Fruit fly (Drosophila melanogaster): ENCODE results near the gene CG5895.

Gene CG5895

dm6 chr3L:16037048-16037477, 1.8 kb downstream of the CG5895 start (continued):
- TF ChIP-seq CG11902 (GFP tag; optimal IDR thresholded peaks at IDR 0.05) = peak; percentile 17
- TF ChIP-seq Met (GFP tag; optimal IDR thresholded peaks at IDR 0.05) = peak; percentile 80
- peak; percentile 75 for TF ChIP-seq pdm3 (GFP tag; optimal IDR thresholded peaks at IDR 0.05)
- TF ChIP-seq fd59A (GFP tag; optimal IDR thresholded peaks at IDR 0.05) = peak; percentile 39
- peak; percentile 3 to 49 for TF ChIP-seq ss (GFP tag; optimal IDR thresholded peaks at IDR 0.05)
- TF ChIP-seq eg (GFP tag; IDR thresholded peaks at IDR 0.05) = peak; percentile 89
- peak; percentile 65 for TF ChIP-seq CG10631 (GFP tag; optimal IDR thresholded peaks at IDR 0.05)
- peak; percentile 70 for TF ChIP-seq CG6808 (GFP tag; optimal IDR thresholded peaks at IDR 0.05)
- peak; percentile 67 for TF ChIP-seq net (GFP tag; optimal IDR thresholded peaks at IDR 0.05)
- TF ChIP-seq CG34406 (GFP tag; optimal IDR thresholded peaks at IDR 0.05) = peak; percentile 74
- no peak for TF ChIP-seq CG8319 (GFP tag; optimal IDR thresholded peaks at IDR 0.05)
- TF ChIP-seq Hr38 (GFP tag; optimal IDR thresholded peaks at IDR 0.05) = no peak
- peak; percentile 42 for TF ChIP-seq dsx (GFP tag; optimal IDR thresholded peaks at IDR 0.05; ENCODE audit: poor library complexity, severe bottlenecking)
- peak; percentile 72 for TF ChIP-seq lz (GFP tag; optimal IDR thresholded peaks at IDR 0.05)

dm6 chr3L:16037690-16038332, 2.5 kb downstream of the CG5895 start:
- peak; percentile 50; the same call in 2 of the 3 replicates for TF ChIP-seq CG8119 (GFP tag; IDR thresholded peaks at IDR 0.05)
- TF ChIP-seq CG15336 (GFP tag; IDR thresholded peaks at IDR 0.05) = 0 out of 2 replicates have a peak, but pooled peaks have one; percentile 11
- TF ChIP-seq fd85E (GFP tag; optimal IDR thresholded peaks at IDR 0.05) = peak; percentile 10
- no peak for TF ChIP-seq CG7368 (GFP tag; optimal IDR thresholded peaks at IDR 0.05)
- TF ChIP-seq dac (GFP tag; optimal IDR thresholded peaks at IDR 0.05) = no peak
- TF ChIP-seq svp (GFP tag) = peak; percentile 74
- TF ChIP-seq Ets96B (tag; optimal IDR thresholded peaks at IDR 0.05) = peak; percentile 19
- TF ChIP-seq CG32006 (GFP tag; optimal IDR thresholded peaks at IDR 0.05) = peak; percentile 19
- peak; percentile 32 for TF ChIP-seq Met (GFP tag; optimal IDR thresholded peaks at IDR 0.05)
- peak; percentile 77 for TF ChIP-seq eg (GFP tag; IDR thresholded peaks at IDR 0.05)
- no peak for TF ChIP-seq net (GFP tag; optimal IDR thresholded peaks at IDR 0.05)
- TF ChIP-seq Hr4 (GFP tag; optimal IDR thresholded peaks at IDR 0.05) = peak; percentile 18
- no peak for TF ChIP-seq CG3032 (tag; optimal IDR thresholded peaks at IDR 0.05)
- peak; percentile 98 for TF ChIP-seq vri (GFP tag; optimal IDR thresholded peaks at IDR 0.05)
- peak; percentile 41 for TF ChIP-seq Eip75B (GFP tag; optimal IDR thresholded peaks at IDR 0.05)
- TF ChIP-seq Eip93F (GFP tag; optimal IDR thresholded peaks at IDR 0.05) = peak; percentile 92
- no peak for TF ChIP-seq CG4318 (GFP tag; optimal IDR thresholded peaks at IDR 0.05)
- peak; percentile 17 for TF ChIP-seq CG34406 (GFP tag; optimal IDR thresholded peaks at IDR 0.05)
- peak; percentile 59 for TF ChIP-seq topi (GFP tag; optimal IDR thresholded peaks at IDR 0.05)
- TF ChIP-seq CG8632 (GFP tag; optimal IDR thresholded peaks at IDR 0.05) = no peak
- no peak for TF ChIP-seq CG6854 (GFP tag; optimal IDR thresholded peaks at IDR 0.05)
- TF ChIP-seq dsx (GFP tag; optimal IDR thresholded peaks at IDR 0.05; ENCODE audit: poor library complexity, severe bottlenecking) = peak; percentile 24
- no peak for TF ChIP-seq Hr38 (GFP tag; optimal IDR thresholded peaks at IDR 0.05)
- TF ChIP-seq CG6276 (GFP tag; optimal IDR thresholded peaks at IDR 0.05) = peak; percentile 1
- TF ChIP-seq Blimp-1 (GFP tag; optimal IDR thresholded peaks at IDR 0.05) = no peak
- peak; percentile 4 for TF ChIP-seq CG11902 (GFP tag; optimal IDR thresholded peaks at IDR 0.05)
- peak; percentile 10 for TF ChIP-seq cyc (GFP tag; optimal IDR thresholded peaks at IDR 0.05)
- peak; percentile 68; the same call in 1 of the 3 replicates for TF ChIP-seq CG6163 (GFP tag; IDR thresholded peaks at IDR 0.05)
- TF ChIP-seq pdm3 (GFP tag; optimal IDR thresholded peaks at IDR 0.05) = no peak
- TF ChIP-seq CG6808 (GFP tag; optimal IDR thresholded peaks at IDR 0.05) = peak; percentile 20
- peak; percentile 77 for TF ChIP-seq Sox14 (GFP tag; optimal IDR thresholded peaks at IDR 0.05)
- TF ChIP-seq achi (GFP tag; optimal IDR thresholded peaks at IDR 0.05) = no peak
- TF ChIP-seq Eip78C (GFP tag) = peak; percentile 87
- TF ChIP-seq Gug (GFP tag; IDR thresholded peaks at IDR 0.05) = 0 out of 2 replicates have a peak, but pooled peaks have one; percentile 18
- no peak for TF ChIP-seq acj6 (GFP tag; optimal IDR thresholded peaks at IDR 0.05)
- no peak for TF ChIP-seq CG6792 (GFP tag; optimal IDR thresholded peaks at IDR 0.05)
- peak; percentile 4 for TF ChIP-seq Sox102F (GFP tag; optimal IDR thresholded peaks at IDR 0.05)
- TF ChIP-seq CG3919 (GFP tag; optimal IDR thresholded peaks at IDR 0.05) = peak; percentile 21
- peak; percentile 2 to 53 for TF ChIP-seq ss (GFP tag; optimal IDR thresholded peaks at IDR 0.05)
- TF ChIP-seq CG8319 (GFP tag; optimal IDR thresholded peaks at IDR 0.05) = peak; percentile 2
